Worm (Caenorhabditis elegans): ENCODE results near the gene gck-1.

The gck-1 gene

DNA sequence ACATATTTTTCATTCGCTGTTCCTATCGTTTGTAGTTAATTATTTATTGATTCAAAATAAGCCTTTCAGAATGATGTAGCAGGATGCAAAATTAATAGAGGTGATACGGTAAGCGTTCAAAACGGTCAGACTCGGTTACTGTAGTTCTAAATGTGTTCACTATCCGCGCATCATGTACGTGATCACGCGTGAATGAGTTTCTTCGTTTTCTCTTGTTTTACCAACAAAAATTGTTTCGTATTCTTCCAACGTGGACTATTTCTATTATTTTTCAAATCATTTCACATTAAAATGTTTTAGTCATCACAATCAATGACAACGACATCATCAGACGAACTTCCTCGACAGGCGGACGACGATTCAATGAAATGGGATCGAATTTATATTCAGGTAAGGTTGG lies at the start of gene gck-1:
Gene gck-1 (plus strand): TSS at position 301 of the 400 bp plus-strand sequence.
- no peak for TF ChIP-seq lin-11 (tag; optimal IDR thresholded peaks at IDR 0.05)

- TF ChIP-seq ceh-45 (GFP tag; IDR thresholded peaks at IDR 0.05) = peak; percentile 49; the same call in 1 of the 2 replicates
These were observed 49.6 kb upstream of the gck-1 start, which contains the start of the genes his-17 and his-18 for ce11 chrV:8897942-8898419. TSS of gene his-17 (minus strand) at chrV:8897992. TSS of gene his-18 (plus strand) at chrV:8898228.

- no peak for TF ChIP-seq sox-4 (tag; optimal IDR thresholded peaks at IDR 0.05)
- TF ChIP-seq ceh-2 (tag; optimal IDR thresholded peaks at IDR 0.05) = no peak
- TF ChIP-seq ceh-24 (tag; optimal IDR thresholded peaks at IDR 0.05) = no peak
- TF ChIP-seq pax-1 (tag; optimal IDR thresholded peaks at IDR 0.05) = no peak
- no peak for TF ChIP-seq gmeb-2 (tag; optimal IDR thresholded peaks at IDR 0.05)
- no peak for TF ChIP-seq unc-3 (GFP tag; conservative IDR thresholded peaks at IDR 0.05)
- TF ChIP-seq unc-3 (tag; optimal IDR thresholded peaks at IDR 0.05) = no peak
- no peak for TF ChIP-seq T23F11.4 (GFP tag; optimal IDR thresholded peaks at IDR 0.05)
- no peak for TF ChIP-seq eyg-1 (tag; optimal IDR thresholded peaks at IDR 0.05)
- TF ChIP-seq elt-4 (tag; optimal IDR thresholded peaks at IDR 0.05) = no peak
- TF ChIP-seq hlh-30 (tag; optimal IDR thresholded peaks at IDR 0.05; ENCODE audit: insufficient read depth) = no peak
- TF ChIP-seq ttx-3 (tag; optimal IDR thresholded peaks at IDR 0.05) = no peak
- TF ChIP-seq ceh-48 (tag; optimal IDR thresholded peaks at IDR 0.05) = no peak
- TF ChIP-seq fkh-10 (GFP tag; optimal IDR thresholded peaks at IDR 0.05) = no peak
- no peak for TF ChIP-seq fax-1 (tag; optimal IDR thresholded peaks at IDR 0.05)
These were observed 48.8 kb upstream of the gck-1 start, which contains the start of gene frpr-13 for ce11 chrV:8898756-8899155. TSS of gene frpr-13 (plus strand) at chrV:8899056.

ce11 chrV:8902697-8903096 lies 44.9 kb upstream of the gck-1 start, which contains the start of gene frpr-12:
TSS of gene frpr-12 (plus strand) at chrV:8902997.
- TF ChIP-seq che-1 (tag; optimal IDR thresholded peaks at IDR 0.05) (no peak), hlh-15 (tag; optimal IDR thresholded peaks at IDR 0.05) (no peak), pha-2 (tag; optimal IDR thresholded peaks at IDR 0.05) (no peak), Y22D7AL.16 (tag; optimal IDR thresholded peaks at IDR 0.05) (no peak), ceh-14 (tag; optimal IDR thresholded peaks at IDR 0.05) (no peak), ets-4 (tag; optimal IDR thresholded peaks at IDR 0.05) (no peak)

ce11 chrV:8903916-8904315 lies 43.7 kb upstream of the gck-1 start:
- TF ChIP-seq ceh-48 (tag; optimal IDR thresholded peaks at IDR 0.05) = no peak
- TF ChIP-seq unc-55 (GFP tag; optimal IDR thresholded peaks at IDR 0.05) = no peak
- no peak for TF ChIP-seq ceh-24 (tag; optimal IDR thresholded peaks at IDR 0.05)
- TF ChIP-seq unc-86 (tag; optimal IDR thresholded peaks at IDR 0.05) = no peak
- no peak for TF ChIP-seq sdc-2 (tag; optimal IDR thresholded peaks at IDR 0.05)
- no peak for TF ChIP-seq pat-9 (tag; optimal IDR thresholded peaks at IDR 0.05)
- TF ChIP-seq ceh-2 (tag; optimal IDR thresholded peaks at IDR 0.05) = no peak
- TF ChIP-seq K02D7.2 (tag; optimal IDR thresholded peaks at IDR 0.05) = no peak

DNA sequence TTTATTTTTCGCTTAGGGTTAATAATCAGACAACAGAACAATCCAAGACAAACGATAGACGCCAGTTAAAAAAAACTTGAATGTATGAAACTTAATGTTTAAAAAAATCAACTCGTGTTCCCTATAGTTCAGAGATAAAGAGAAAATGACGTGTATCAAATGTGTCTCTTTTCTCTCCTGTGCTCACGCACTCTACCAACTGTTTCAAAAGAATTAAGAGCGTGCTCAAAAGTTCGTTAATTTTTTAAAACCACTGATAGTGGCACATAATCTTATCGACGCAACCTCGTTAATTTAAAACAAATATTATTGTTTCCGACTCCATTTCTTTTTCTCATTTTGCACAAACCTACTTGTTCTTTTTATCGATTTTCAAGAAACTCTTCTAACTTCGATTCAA lies 41.9 kb upstream of the gck-1 start:
- no peak for TF ChIP-seq tbx-7 (tag; optimal IDR thresholded peaks at IDR 0.05)
- TF ChIP-seq nfya-1 (tag; optimal IDR thresholded peaks at IDR 0.05) = no peak
- TF ChIP-seq pag-3 (tag; optimal IDR thresholded peaks at IDR 0.05; ENCODE audit: borderline replicate concordance) = no peak
- no peak for TF ChIP-seq hlh-8 (tag; optimal IDR thresholded peaks at IDR 0.05)
- TF ChIP-seq ceh-48 (tag; optimal IDR thresholded peaks at IDR 0.05) = no peak
- TF ChIP-seq ama-1 (optimal IDR thresholded peaks at IDR 0.05) = no peak
- no peak for TF ChIP-seq T23F11.4 (GFP tag; optimal IDR thresholded peaks at IDR 0.05)
- TF ChIP-seq hlh-6 (tag; optimal IDR thresholded peaks at IDR 0.05) = no peak
- TF ChIP-seq rnt-1 (tag; optimal IDR thresholded peaks at IDR 0.05) = no peak
- TF ChIP-seq fkh-10 (GFP tag; optimal IDR thresholded peaks at IDR 0.05) = no peak
- TF ChIP-seq ets-4 (tag; optimal IDR thresholded peaks at IDR 0.05) = no peak
- no peak for TF ChIP-seq ceh-34 (tag; optimal IDR thresholded peaks at IDR 0.05)
- TF ChIP-seq elt-2 (tag; optimal IDR thresholded peaks at IDR 0.05) = no peak
- no peak for TF ChIP-seq ceh-31 (tag; optimal IDR thresholded peaks at IDR 0.05)
- no peak for TF ChIP-seq che-1 (tag; optimal IDR thresholded peaks at IDR 0.05)
- no peak for TF ChIP-seq fkh-6 (tag; optimal IDR thresholded peaks at IDR 0.05)

Measured in whole organism, late embryonic.